Fruit fly (Drosophila melanogaster): Measurements from ENCODE around the gene CG7101.

- TF ChIP-seq pan (optimal IDR thresholded peaks at IDR 0.05), result no peak
- TF ChIP-seq fru (GFP tag; optimal IDR thresholded peaks at IDR 0.05), result no peak
- no peak for TF ChIP-seq dsf (GFP tag; optimal IDR thresholded peaks at IDR 0.05; ENCODE audit: borderline replicate concordance)
- TF ChIP-seq sage (GFP tag; optimal IDR thresholded peaks at IDR 0.05), result no peak
- peak; percentile 95 for TF ChIP-seq psq (GFP tag; optimal IDR thresholded peaks at IDR 0.05)
Measured at dm6 chrX:18863748-18864482, 33.5 kb downstream of the CG7101 start, which contains the start of the genes CG7326 and Dora.
